Fruit fly (Drosophila melanogaster) whole organism, prepupa: Measurements from ENCODE around the gene Orco.

ENCODE experiments used
- CG8319 ChIP-seq: fragments of 200-800 bp; sonication (Bioruptor generic); optimal IDR thresholded peaks from 3 replicates; lab custom pipeline; 2016; ENCODE audit warnings: missing biosample characterization, missing genetic modification characterization
- net ChIP-seq: fragments of 200-800 bp; sonication (Bioruptor generic); optimal IDR thresholded peaks from 3 replicates; lab custom pipeline; 2016; ENCODE audit warnings: missing biosample characterization, missing genetic modification characterization

- TF ChIP-seq CG8319 (GFP tag; lab: Kevin White, UChicago) = no peak
- no peak for TF ChIP-seq net (GFP tag; lab: Kevin White, UChicago)
These were observed 35.6 kb downstream of the Orco start, which contains the start of gene 7B2 for dm6 chr3R:5376612-5377011.
